Fruit fly (Drosophila melanogaster): ENCODE data around the gene CG42571.

dm6 chr3L:15761918-15762317, 45.7 kb downstream of the CG42571 start:
- no peak for TF ChIP-seq CG34367 (tag; optimal IDR thresholded peaks at IDR 0.05)
- TF ChIP-seq CG13204 (GFP tag; optimal IDR thresholded peaks at IDR 0.05) = no peak
- TF ChIP-seq CG8301 (tag; optimal IDR thresholded peaks at IDR 0.05) = no peak
- no peak for TF ChIP-seq rn (GFP tag; IDR thresholded peaks at IDR 0.05)
- no peak for TF ChIP-seq Ets98B (GFP tag; IDR thresholded peaks at IDR 0.05)
- TF ChIP-seq CG9948 (tag; optimal IDR thresholded peaks at IDR 0.05) = no peak
- TF ChIP-seq Pif1B (GFP tag; optimal IDR thresholded peaks at IDR 0.05) = no peak
- no peak for TF ChIP-seq CG10348 (GFP tag; IDR thresholded peaks at IDR 0.05)
- no peak for TF ChIP-seq EcR (GFP tag; optimal IDR thresholded peaks at IDR 0.05)
- peak; percentile 8 for TF ChIP-seq Snoo (tag; optimal IDR thresholded peaks at IDR 0.05)
- TF ChIP-seq gl (tag; optimal IDR thresholded peaks at IDR 0.05) = no peak
- TF ChIP-seq CG32121 (GFP tag; IDR thresholded peaks at IDR 0.05) = no peak

Data from whole organism, pupa.